Fruit fly (Drosophila melanogaster): Measurements from ENCODE around the gene Pfdn6.

DNA sequence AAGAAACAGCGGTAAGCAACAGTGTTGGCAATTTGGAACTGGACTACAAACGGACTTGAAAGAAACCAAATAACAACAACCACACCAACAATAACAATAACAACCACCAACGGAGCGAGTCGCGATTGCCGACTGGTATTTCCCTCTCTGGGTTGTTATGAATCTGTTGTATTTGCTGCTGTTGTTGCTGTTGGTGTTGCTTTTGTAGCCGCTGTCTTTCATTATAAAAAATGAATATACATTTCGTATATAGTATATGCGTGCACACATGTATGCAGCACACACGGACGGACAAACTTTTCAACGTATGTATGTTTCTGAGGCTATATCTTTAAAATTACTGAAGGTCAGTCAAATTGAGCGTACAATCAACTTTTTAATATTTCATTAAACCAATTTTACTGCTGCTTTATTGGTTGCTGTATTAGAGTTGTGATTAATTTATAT is 20.0 kb upstream of the Pfdn6 start:
- no peak for TF ChIP-seq CG12768 (GFP tag; optimal IDR thresholded peaks at IDR 0.05)
- TF ChIP-seq kay (GFP tag; ENCODE audit: borderline replicate concordance), result peak; percentile 76
- no peak for TF ChIP-seq CG11617 (GFP tag; optimal IDR thresholded peaks at IDR 0.05)
- no peak for TF ChIP-seq tj (GFP tag; optimal IDR thresholded peaks at IDR 0.05)
- TF ChIP-seq CG7045 (GFP tag; optimal IDR thresholded peaks at IDR 0.05), result no peak
- no peak for TF ChIP-seq ovo (GFP tag; optimal IDR thresholded peaks at IDR 0.05)
- no peak for TF ChIP-seq Hr96 (GFP tag; optimal IDR thresholded peaks at IDR 0.05)
- TF ChIP-seq Crg-1 (GFP tag; optimal IDR thresholded peaks at IDR 0.05), result no peak

Measured in whole organism, adult.